Worm (Caenorhabditis elegans) whole organism, L4 larva: Measurements from ENCODE around the gene mrp-4.

Source experiments
- F10B5.3 ChIP-seq: sonication (generic microtip); optimal IDR thresholded peaks from 2 replicates; lab custom pipeline; 2016; ENCODE audit warnings: mild to moderate bottlenecking, missing genetic modification characterization, missing compliant biosample characterization
- F26F4.8 ChIP-seq: fragments of 200-800 bp; sonication (Bioruptor generic); conservative IDR thresholded peaks from 2 replicates; pipeline ENCODE4 v1.3.6; 2022; ENCODE audit warnings: missing genetic modification characterization, missing compliant biosample characterization
- F49E8.2 ChIP-seq: sonication (generic microtip); optimal IDR thresholded peaks from 2 replicates; lab custom pipeline; 2016; ENCODE audit warnings: missing compliant biosample characterization, mild to moderate bottlenecking, missing genetic modification characterization, borderline replicate concordance
- Y48G9A.11 ChIP-seq: fragments of 200-800 bp; sonication (Bioruptor generic); IDR thresholded peaks from 2 replicates; pipeline ENCODE4 v1.3.6; 2022; ENCODE audit warnings: missing genetic modification reagents, missing genetic modification characterization, missing compliant biosample characterization
- Y5F2A.4 ChIP-seq: fragments of 200-800 bp; sonication (Bioruptor generic); optimal IDR thresholded peaks from 2 replicates; lab custom pipeline; 2018; ENCODE audit warnings: mild to moderate bottlenecking, missing genetic modification characterization, missing compliant biosample characterization
- ZK337.2 ChIP-seq: fragments of 200-800 bp; sonication (Bioruptor generic); IDR thresholded peaks from 2 replicates; pipeline ENCODE4 v1.3.6; 2022; ENCODE audit warnings: missing genetic modification reagents, missing genetic modification characterization, missing compliant biosample characterization
- aha-1 ChIP-seq: fragments of 150-350 bp; peaks from one replicate; lab custom pipeline; 2014; ENCODE audit warnings: missing biosample characterization, missing genetic modification characterization
- ama-1 ChIP-seq: fragments of 150-350 bp; optimal IDR thresholded peaks from 2 replicates; lab custom pipeline; 2014; ENCODE audit warnings: inconsistent platforms, mixed read lengths
- attf-4 ChIP-seq: sonication (generic microtip); optimal IDR thresholded peaks from 3 replicates; lab custom pipeline; 2017; ENCODE audit warnings: missing biosample characterization, missing genetic modification characterization
- cey-2 ChIP-seq: sonication (generic microtip); optimal IDR thresholded peaks from 3 replicates; lab custom pipeline; 2017; ENCODE audit warnings: missing genetic modification characterization, mild to moderate bottlenecking, missing compliant biosample characterization, antibody characterized with exemption, borderline replicate concordance; ENCODE audit not compliant: insufficient read depth
- ctbp-1 ChIP-seq: fragments of 200-800 bp; sonication (Bioruptor generic); IDR thresholded peaks from 2 replicates; pipeline ENCODE4 v1.3.6; 2022; ENCODE audit warnings: missing genetic modification reagents, missing genetic modification characterization, missing compliant biosample characterization
- daf-12 ChIP-seq: fragments of 150-350 bp; optimal IDR thresholded peaks from 2 replicates; lab custom pipeline; 2014; ENCODE audit warnings: missing biosample characterization, missing genetic modification reagents, missing genetic modification characterization
- daf-16 ChIP-seq, 3 experiments: sonication (generic microtip); optimal IDR thresholded peaks; 2 replicates each; lab custom pipeline; 2016 to 2017; ENCODE audit warnings: missing genetic modification characterization in 3 of 3, missing genetic modification reagents in 3 of 3, mild to moderate bottlenecking in 2 of 3, missing compliant biosample characterization in 2 of 3, missing biosample characterization in 1 of 3, moderate library complexity in 1 of 3
- daf-19 ChIP-seq: fragments of 200-800 bp; sonication (Bioruptor generic); conservative IDR thresholded peaks from 2 replicates; pipeline ENCODE4 v1.3.6; 2022; ENCODE audit warnings: missing genetic modification characterization, missing compliant biosample characterization
- daf-8 ChIP-seq: fragments of 200-800 bp; sonication (Bioruptor generic); IDR thresholded peaks from 2 replicates; pipeline ENCODE4 v1.3.6; 2022; ENCODE audit warnings: missing genetic modification characterization, missing compliant biosample characterization
- dmd-6 ChIP-seq: fragments of 200-800 bp; sonication (Bioruptor generic); IDR thresholded peaks from 2 replicates; pipeline ENCODE4 v1.3.6; 2022; ENCODE audit warnings: missing genetic modification reagents, missing genetic modification characterization, missing compliant biosample characterization
- dmd-8 ChIP-seq: fragments of 200-800 bp; sonication (Bioruptor generic); IDR thresholded peaks from 2 replicates; pipeline ENCODE4 v1.3.6; 2022; ENCODE audit warnings: missing genetic modification characterization, missing compliant biosample characterization
- dpl-1 ChIP-seq: fragments of 150-350 bp; optimal IDR thresholded peaks from 2 replicates; lab custom pipeline; 2014; ENCODE audit warnings: missing biosample characterization, missing genetic modification reagents, missing genetic modification characterization
- dve-1 ChIP-seq: sonication (generic microtip); optimal IDR thresholded peaks from 2 replicates; lab custom pipeline; 2017; ENCODE audit warnings: antibody characterized with exemption, mild to moderate bottlenecking, missing genetic modification characterization, missing compliant biosample characterization; ENCODE audit not compliant: insufficient read depth
- egl-43 ChIP-seq: fragments of 200-800 bp; sonication (Bioruptor generic); IDR thresholded peaks from 2 replicates; pipeline ENCODE4 v1.3.6; 2022; ENCODE audit warnings: missing genetic modification reagents, missing genetic modification characterization, missing compliant biosample characterization
- fkh-10 ChIP-seq: fragments of 150-350 bp; optimal IDR thresholded peaks from 2 replicates; lab custom pipeline; 2014; ENCODE audit warnings: missing biosample characterization, missing genetic modification reagents, missing genetic modification characterization
- hif-1 ChIP-seq, 2 experiments: sonication (generic microtip); optimal IDR thresholded peaks; 2 replicates each; lab custom pipeline; 2016 to 2017; ENCODE audit warnings: missing compliant biosample characterization in 2 of 2, missing genetic modification characterization in 2 of 2, missing genetic modification reagents in 2 of 2, missing genotype in 2 of 2, mild to moderate bottlenecking in 1 of 2
- hlh-11 ChIP-seq: fragments of 200-800 bp; sonication (Bioruptor generic); optimal IDR thresholded peaks from 2 replicates; lab custom pipeline; 2018; ENCODE audit warnings: mild to moderate bottlenecking, missing genetic modification characterization, missing compliant biosample characterization
- hlh-30 ChIP-seq: sonication (generic microtip); optimal IDR thresholded peaks from 2 replicates; lab custom pipeline; 2017; ENCODE audit warnings: antibody characterized with exemption, mild to moderate bottlenecking, missing genetic modification characterization, missing compliant biosample characterization; ENCODE audit not compliant: insufficient read depth
- jun-1 ChIP-seq: fragments of 150-350 bp; optimal IDR thresholded peaks from 2 replicates; lab custom pipeline; 2014; ENCODE audit warnings: missing biosample characterization, missing genetic modification reagents, missing genetic modification characterization
- lin-29 ChIP-seq: fragments of 200-800 bp; sonication (Bioruptor generic); IDR thresholded peaks from 2 replicates; pipeline ENCODE4 v1.3.6; 2022; ENCODE audit warnings: missing genetic modification reagents, missing genetic modification characterization, missing compliant biosample characterization
- lin-39 ChIP-seq: fragments of 150-350 bp; optimal IDR thresholded peaks from 2 replicates; lab custom pipeline; 2014; ENCODE audit warnings: missing biosample characterization, missing genetic modification reagents, missing genetic modification characterization
- mdt-29 ChIP-seq: fragments of 200-800 bp; sonication (Bioruptor generic); IDR thresholded peaks from 2 replicates; pipeline ENCODE4 v1.3.6; 2022; ENCODE audit warnings: missing genetic modification reagents, missing genetic modification characterization, missing compliant biosample characterization
- mes-2 ChIP-seq: sonication (generic microtip); optimal IDR thresholded peaks from 2 replicates; lab custom pipeline; 2016; ENCODE audit warnings: missing genotype, mild to moderate bottlenecking, missing genetic modification characterization, missing compliant biosample characterization; ENCODE audit not compliant: poor library complexity, severe bottlenecking
- mxl-2 ChIP-seq: fragments of 200-800 bp; sonication (Bioruptor generic); conservative IDR thresholded peaks from 2 replicates; pipeline ENCODE4 v1.3.6; 2022; ENCODE audit warnings: missing genetic modification reagents, missing genetic modification characterization, missing compliant biosample characterization
- nhr-237 ChIP-seq: sonication (generic microtip); optimal IDR thresholded peaks from 2 replicates; lab custom pipeline; 2017; ENCODE audit warnings: missing biosample characterization, missing genetic modification characterization
- nhr-28 ChIP-seq: fragments of 150-350 bp; optimal IDR thresholded peaks from 2 replicates; lab custom pipeline; 2014; ENCODE audit warnings: missing biosample characterization, missing genetic modification characterization
- nhr-41 ChIP-seq: fragments of 200-800 bp; sonication (Bioruptor generic); IDR thresholded peaks from 2 replicates; pipeline ENCODE4 v1.3.6; 2022; ENCODE audit warnings: missing genetic modification reagents, missing genetic modification characterization, missing compliant biosample characterization
- nhr-42 ChIP-seq: fragments of 200-800 bp; sonication (Bioruptor generic); IDR thresholded peaks from 2 replicates; pipeline ENCODE4 v1.3.6; 2022; ENCODE audit warnings: missing genetic modification characterization, missing compliant biosample characterization
- nhr-6 ChIP-seq: fragments of 150-350 bp; optimal IDR thresholded peaks from 2 replicates; lab custom pipeline; 2014; ENCODE audit warnings: missing biosample characterization, missing genetic modification characterization
- nhr-77 ChIP-seq: fragments of 150-350 bp; optimal IDR thresholded peaks from 2 replicates; lab custom pipeline; 2014; ENCODE audit warnings: missing biosample characterization, missing genetic modification characterization
- php-3 ChIP-seq: fragments of 200-800 bp; sonication (Bioruptor generic); IDR thresholded peaks from 2 replicates; pipeline ENCODE4 v1.3.6; 2022; ENCODE audit warnings: missing genetic modification reagents, missing genetic modification characterization, missing compliant biosample characterization
- pqm-1 ChIP-seq: sonication (generic microtip); optimal IDR thresholded peaks from 2 replicates; lab custom pipeline; 2017; ENCODE audit warnings: missing biosample characterization, missing genetic modification characterization
- set-16 ChIP-seq: fragments of 200-800 bp; sonication (Bioruptor generic); IDR thresholded peaks from 2 replicates; pipeline ENCODE4 v1.3.6; 2022; ENCODE audit warnings: missing genetic modification reagents, missing genetic modification characterization, missing compliant biosample characterization
- tag-97 ChIP-seq: fragments of 200-800 bp; sonication (Bioruptor generic); IDR thresholded peaks from 2 replicates; pipeline ENCODE4 v1.3.6; 2022; ENCODE audit warnings: missing genetic modification characterization, missing compliant biosample characterization
- tra-1 ChIP-seq: fragments of 200-800 bp; sonication (Bioruptor generic); IDR thresholded peaks from 2 replicates; pipeline ENCODE4 v1.3.6; 2022; ENCODE audit warnings: missing genetic modification reagents, missing genetic modification characterization, missing compliant biosample characterization
- unc-130 ChIP-seq: sonication (generic microtip); optimal IDR thresholded peaks from 2 replicates; lab custom pipeline; 2016; ENCODE audit warnings: missing genetic modification reagents, missing genetic modification characterization, missing compliant biosample characterization
- zag-1 ChIP-seq: fragments of 150-350 bp; optimal IDR thresholded peaks from 2 replicates; lab custom pipeline; 2014; ENCODE audit warnings: missing biosample characterization, missing genetic modification characterization
- zfp-2 ChIP-seq: sonication (generic microtip); optimal IDR thresholded peaks from 2 replicates; lab custom pipeline; 2016; ENCODE audit warnings: mild to moderate bottlenecking, missing genetic modification characterization, missing compliant biosample characterization
- zfp-3 ChIP-seq: fragments of 200-800 bp; sonication (Bioruptor generic); conservative IDR thresholded peaks from 2 replicates; pipeline ENCODE4 v1.3.6; 2022; ENCODE audit warnings: missing genetic modification reagents, missing genetic modification characterization, missing compliant biosample characterization

Gene mrp-4

DNA sequence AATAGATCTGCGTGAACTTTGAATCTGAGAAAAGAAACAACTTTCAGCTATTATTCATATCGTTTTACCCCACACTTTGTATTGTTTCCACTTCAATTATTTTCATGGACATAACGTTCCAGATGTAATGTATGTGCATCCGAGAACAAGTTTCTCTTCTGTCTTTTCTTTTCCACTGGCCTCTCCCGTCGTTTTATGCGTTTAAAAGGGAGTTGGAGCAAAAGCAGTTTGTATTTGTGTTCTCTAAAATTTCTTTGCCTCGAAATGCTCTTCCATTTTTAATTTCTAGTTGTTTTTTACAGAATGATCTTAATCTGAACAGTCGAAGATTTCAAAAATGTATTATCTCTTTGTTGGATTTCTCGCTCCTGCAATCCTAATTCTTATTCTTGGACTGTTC, 27.5 kb upstream of the mrp-4 start, which contains the start of gene R07B1.11:
TSS of gene R07B1.11 (plus strand) at position 301 of the 400 bp plus-strand sequence.
- TF ChIP-seq daf-12 (tag; lab: Kevin White, UChicago), result no peak
- TF ChIP-seq nhr-41, result no peak
- no peak for TF ChIP-seq lin-39 (tag; lab: Kevin White, UChicago)

DNA sequence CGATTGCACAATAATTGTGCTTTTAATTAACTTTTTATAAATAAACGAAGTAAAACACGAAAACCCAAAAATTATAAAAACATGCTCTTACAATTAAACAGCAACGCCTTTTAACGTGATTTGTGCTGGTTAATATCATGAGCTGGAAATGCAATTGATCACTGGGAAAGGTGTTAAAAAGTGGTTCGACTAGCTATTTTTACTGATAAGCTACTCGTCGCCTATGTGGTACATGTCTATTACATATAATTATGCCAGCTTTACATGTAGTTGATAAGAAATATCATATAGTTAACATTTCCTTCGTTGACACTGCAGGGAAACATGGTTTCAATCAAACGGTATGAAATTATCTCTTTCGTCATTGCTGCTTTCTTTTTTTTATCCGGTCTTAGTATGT, 26.0 kb upstream of the mrp-4 start, which contains the start of gene scav-5:
TSS of gene scav-5 (plus strand) at position 297 of the 400 bp plus-strand sequence.
- TF ChIP-seq daf-8 (GFP tag; lab: Robert Waterston, UW), result no peak
- no peak for TF ChIP-seq mdt-29 (GFP tag; lab: Robert Waterston, UW)
- peak; percentile 67 for TF ChIP-seq hlh-11 (tag; lab: Kevin White, UChicago)
- peak; percentile 8 for TF ChIP-seq nhr-6 (tag; lab: Kevin White, UChicago)
- TF ChIP-seq pqm-1 (tag; lab: Kevin White, UChicago), result peak; percentile 91
- no peak for TF ChIP-seq F49E8.2 (tag; lab: Kevin White, UChicago)
- TF ChIP-seq daf-16 (GFP tag; optimal IDR thresholded peaks at IDR 0.05; lab: Kevin White, UChicago), result no peak
- TF ChIP-seq daf-16 (tag; optimal IDR thresholded peaks at IDR 0.05; lab: Kevin White, UChicago), result peak; percentile 74
- TF ChIP-seq nhr-77, result peak; percentile 17
- peak; percentile 74; the same call in 1 of the 2 replicates for TF ChIP-seq tra-1
- TF ChIP-seq dmd-8, result no peak
- peak; percentile 83 for TF ChIP-seq dve-1 (tag; lab: Kevin White, UChicago)
- TF ChIP-seq nhr-28, result peak; percentile 92
- TF ChIP-seq php-3, result peak; percentile 71
- TF ChIP-seq dmd-6 (GFP tag; lab: Robert Waterston, UW), result peak; percentile 76
- no peak for TF ChIP-seq cey-2
- TF ChIP-seq hlh-30 (tag; lab: Kevin White, UChicago), result peak; percentile 2

DNA sequence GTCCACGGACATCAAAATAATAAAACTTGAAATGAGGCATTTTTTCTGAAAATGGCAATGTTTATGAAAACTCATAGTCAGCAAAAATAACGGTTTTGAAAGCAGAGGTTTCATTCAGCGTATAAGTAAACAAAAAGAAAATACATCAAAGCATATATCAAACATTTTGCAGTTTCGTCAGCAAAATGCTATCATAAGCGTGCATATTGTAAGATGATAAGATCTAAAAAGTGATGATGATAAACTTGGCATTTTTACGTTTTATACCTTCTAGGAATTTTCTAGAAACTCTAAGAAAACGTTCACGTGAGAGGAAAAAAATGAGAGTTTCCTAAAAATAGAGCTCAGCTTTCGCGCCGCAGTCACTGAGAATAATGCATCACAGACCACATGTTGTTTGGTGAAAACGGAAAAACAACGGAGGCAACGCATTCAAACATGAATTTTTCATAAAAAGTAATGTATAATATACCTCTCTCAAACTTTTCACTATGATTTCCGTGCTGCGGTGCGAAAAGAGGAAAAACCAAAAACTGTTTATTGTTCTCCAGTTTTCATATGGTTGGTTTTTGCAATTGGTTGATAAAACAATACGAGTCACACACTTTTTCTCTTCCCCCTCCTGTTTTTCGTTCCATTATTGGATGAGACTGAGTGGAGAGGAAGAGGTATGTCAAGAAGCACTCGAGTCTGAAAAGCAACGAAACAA, 21.0 kb upstream of the mrp-4 start, which contains the start of the genes gst-36 and R07B1.5:
TSS of gene gst-36 (minus strand) at position 45 of the 709 bp plus-strand sequence.
TSS of gene R07B1.5 (plus strand) at position 665 of the 709 bp plus-strand sequence.
- TF ChIP-seq zfp-3, result no peak
- no peak for TF ChIP-seq aha-1 (tag; lab: Kevin White, UChicago)
- peak; percentile 3 for TF ChIP-seq hlh-30 (tag; lab: Kevin White, UChicago)
- no peak for TF ChIP-seq F10B5.3
- TF ChIP-seq dpl-1 (GFP tag; lab: Kevin White, UChicago), result no peak
- no peak for TF ChIP-seq unc-130 (GFP tag; lab: Kevin White, UChicago)
- TF ChIP-seq zfp-2 (tag; lab: Kevin White, UChicago), result no peak
- no peak for TF ChIP-seq nhr-6 (tag; lab: Kevin White, UChicago)
- TF ChIP-seq daf-19 (GFP tag; lab: Robert Waterston, UW), result no peak
- TF ChIP-seq lin-29 (GFP tag; lab: Robert Waterston, UW), result no peak
- TF ChIP-seq nhr-237, result no peak
- no peak for TF ChIP-seq jun-1 (tag; lab: Kevin White, UChicago)
- TF ChIP-seq set-16 (GFP tag; lab: Robert Waterston, UW), result no peak
- no peak for TF ChIP-seq ctbp-1 (GFP tag; lab: Robert Waterston, UW)
- no peak for TF ChIP-seq zag-1
- no peak for TF ChIP-seq ZK337.2 (GFP tag; lab: Robert Waterston, UW)
- TF ChIP-seq Y5F2A.4 (GFP tag; lab: Kevin White, UChicago), result no peak
- peak; percentile 15; the same call in 1 of the 2 replicates for TF ChIP-seq dmd-6 (GFP tag; lab: Robert Waterston, UW)
- TF ChIP-seq egl-43 (GFP tag; lab: Robert Waterston, UW), result no peak
- no peak for TF ChIP-seq mes-2 (tag; lab: Kevin White, UChicago)
- no peak for TF ChIP-seq F26F4.8
- 0 out of 2 replicates have a peak, but pooled peaks have one; percentile 5 for TF ChIP-seq mxl-2 (GFP tag; lab: Robert Waterston, UW)
- TF ChIP-seq mdt-29 (GFP tag; lab: Robert Waterston, UW), result no peak
- TF ChIP-seq attf-4 (tag; lab: Kevin White, UChicago), result no peak
- TF ChIP-seq tra-1, result no peak
- TF ChIP-seq nhr-42, result no peak
- TF ChIP-seq php-3, result peak; percentile 29; the same call in 1 of the 2 replicates
- TF ChIP-seq Y48G9A.11 (GFP tag; lab: Robert Waterston, UW), result no peak
- TF ChIP-seq fkh-10 (GFP tag; lab: Kevin White, UChicago), result no peak
- TF ChIP-seq hif-1 (tag; optimal IDR thresholded peaks at IDR 0.05; lab: Kevin White, UChicago), result no peak
- TF ChIP-seq ama-1 (lab: Kevin White, UChicago), result no peak
- peak; percentile 33 for TF ChIP-seq dve-1 (tag; lab: Kevin White, UChicago)
- no peak for TF ChIP-seq tag-97 (GFP tag; lab: Robert Waterston, UW)
